Worm (Caenorhabditis elegans) whole organism, late embryonic: ENCODE results near the gene F57F5.3.

Source experiments
- K02D7.2 ChIP-seq: sonication (generic microtip); optimal IDR thresholded peaks from 2 replicates; lab custom pipeline; 2017; ENCODE audit warnings: mild to moderate bottlenecking, missing genetic modification characterization, missing compliant biosample characterization
- K09A11.1 ChIP-seq: sonication (generic microtip); optimal IDR thresholded peaks from 2 replicates; lab custom pipeline; 2017; ENCODE audit warnings: antibody characterized with exemption, mild to moderate bottlenecking, missing genetic modification characterization, missing compliant biosample characterization; ENCODE audit not compliant: insufficient read depth
- T23F11.4 ChIP-seq: fragments of 200-800 bp; sonication (Bioruptor generic); optimal IDR thresholded peaks from 2 replicates; lab custom pipeline; 2018; ENCODE audit warnings: mild to moderate bottlenecking, missing genetic modification characterization, missing compliant biosample characterization
- ahr-1 ChIP-seq: sonication (generic microtip); optimal IDR thresholded peaks from 2 replicates; lab custom pipeline; 2016; ENCODE audit warnings: missing genetic modification characterization, missing compliant biosample characterization
- ama-1 ChIP-seq: fragments of 150-350 bp; optimal IDR thresholded peaks from 2 replicates; lab custom pipeline; 2014
- ceh-14 ChIP-seq: sonication (generic microtip); optimal IDR thresholded peaks from 2 replicates; lab custom pipeline; 2016; ENCODE audit warnings: missing genotype, missing genetic modification characterization, missing compliant biosample characterization
- ceh-18 ChIP-seq: sonication (generic microtip); optimal IDR thresholded peaks from 2 replicates; lab custom pipeline; 2016; ENCODE audit warnings: missing genetic modification characterization, missing compliant biosample characterization
- ceh-19 ChIP-seq: fragments of 200-800 bp; sonication (Bioruptor generic); optimal IDR thresholded peaks from 2 replicates; lab custom pipeline; 2018; ENCODE audit warnings: mild to moderate bottlenecking, missing genetic modification characterization, missing compliant biosample characterization
- ceh-22 ChIP-seq: sonication (generic microtip); optimal IDR thresholded peaks from 2 replicates; lab custom pipeline; 2017; ENCODE audit warnings: missing biosample characterization, missing genetic modification characterization
- ceh-45 ChIP-seq: fragments of 200-800 bp; sonication (Bioruptor generic); IDR thresholded peaks from 2 replicates; pipeline ENCODE4 v1.3.6; 2022; ENCODE audit warnings: missing genetic modification reagents, missing genetic modification characterization, missing compliant biosample characterization
- ceh-48 ChIP-seq: sonication (generic microtip); optimal IDR thresholded peaks from 2 replicates; lab custom pipeline; 2016; ENCODE audit warnings: missing genetic modification characterization, inconsistent platforms, missing compliant biosample characterization
- ceh-6 ChIP-seq: fragments of 200-800 bp; sonication (Bioruptor generic); optimal IDR thresholded peaks from 2 replicates; lab custom pipeline; 2018; ENCODE audit warnings: mild to moderate bottlenecking, missing genetic modification characterization, missing compliant biosample characterization
- ceh-9 ChIP-seq: sonication (generic microtip); optimal IDR thresholded peaks from 2 replicates; lab custom pipeline; 2016; ENCODE audit warnings: mild to moderate bottlenecking, missing genetic modification characterization, inconsistent platforms, missing compliant biosample characterization
- dmd-4 ChIP-seq: sonication (generic microtip); optimal IDR thresholded peaks from 2 replicates; lab custom pipeline; 2016; ENCODE audit warnings: borderline replicate concordance, missing genetic modification characterization, missing compliant biosample characterization
- dve-1 ChIP-seq: sonication (generic microtip); optimal IDR thresholded peaks from 2 replicates; lab custom pipeline; 2017; ENCODE audit warnings: antibody characterized with exemption, mild to moderate bottlenecking, missing genetic modification characterization, missing compliant biosample characterization
- elt-2 ChIP-seq: sonication (generic microtip); optimal IDR thresholded peaks from 2 replicates; lab custom pipeline; 2016; ENCODE audit warnings: missing genetic modification reagents, missing genetic modification characterization, missing compliant biosample characterization
- elt-4 ChIP-seq: sonication (generic microtip); optimal IDR thresholded peaks from 2 replicates; lab custom pipeline; 2016; ENCODE audit warnings: missing genetic modification characterization, missing compliant biosample characterization
- fkh-6 ChIP-seq: sonication (generic microtip); optimal IDR thresholded peaks from 2 replicates; lab custom pipeline; 2016; ENCODE audit warnings: missing genetic modification characterization, missing compliant biosample characterization
- hlh-15 ChIP-seq: sonication (generic microtip); optimal IDR thresholded peaks from 2 replicates; lab custom pipeline; 2016; ENCODE audit warnings: missing genetic modification characterization, missing compliant biosample characterization
- hlh-8 ChIP-seq: sonication (generic microtip); optimal IDR thresholded peaks from 2 replicates; lab custom pipeline; 2016; ENCODE audit warnings: missing genotype, missing genetic modification characterization, missing compliant biosample characterization
- lim-6 ChIP-seq: sonication (generic microtip); optimal IDR thresholded peaks from 2 replicates; lab custom pipeline; 2016; ENCODE audit warnings: missing genetic modification characterization, missing compliant biosample characterization
- lin-11 ChIP-seq: fragments of 200-800 bp; sonication (Bioruptor generic); optimal IDR thresholded peaks from 2 replicates; lab custom pipeline; 2018; ENCODE audit warnings: mild to moderate bottlenecking, missing genetic modification characterization, missing compliant biosample characterization
- madf-2 ChIP-seq: sonication (generic microtip); optimal IDR thresholded peaks from 2 replicates; lab custom pipeline; 2017; ENCODE audit warnings: missing genetic modification characterization, missing compliant biosample characterization
- nfya-1 ChIP-seq: sonication (generic microtip); optimal IDR thresholded peaks from 2 replicates; lab custom pipeline; 2017; ENCODE audit warnings: missing genetic modification characterization, mild to moderate bottlenecking, missing compliant biosample characterization, antibody characterized with exemption, moderate library complexity
- nhr-11 ChIP-seq: fragments of 150-350 bp; optimal IDR thresholded peaks from 2 replicates; lab custom pipeline; 2014; ENCODE audit warnings: missing biosample characterization, missing genetic modification characterization
- pag-3 ChIP-seq: sonication (generic microtip); optimal IDR thresholded peaks from 2 replicates; lab custom pipeline; 2016; ENCODE audit warnings: missing compliant biosample characterization, missing genetic modification characterization, borderline replicate concordance
- pat-9 ChIP-seq: fragments of 200-800 bp; sonication (Bioruptor generic); optimal IDR thresholded peaks from 2 replicates; lab custom pipeline; 2018; ENCODE audit warnings: mild to moderate bottlenecking, missing genetic modification characterization, moderate library complexity, missing compliant biosample characterization
- pha-2 ChIP-seq: sonication (generic microtip); optimal IDR thresholded peaks from 2 replicates; lab custom pipeline; 2017; ENCODE audit warnings: mild to moderate bottlenecking, missing genetic modification characterization, missing compliant biosample characterization
- pqm-1 ChIP-seq: sonication (generic microtip); optimal IDR thresholded peaks from 2 replicates; lab custom pipeline; 2016; ENCODE audit warnings: missing genetic modification characterization, missing compliant biosample characterization
- pros-1 ChIP-seq: fragments of 150-350 bp; optimal IDR thresholded peaks from 2 replicates; lab custom pipeline; 2014; ENCODE audit warnings: missing biosample characterization, missing genetic modification reagents, missing genetic modification characterization
- rnt-1 ChIP-seq: sonication (generic microtip); optimal IDR thresholded peaks from 2 replicates; lab custom pipeline; 2016; ENCODE audit warnings: missing genetic modification characterization, missing compliant biosample characterization
- sox-2 ChIP-seq: fragments of 200-800 bp; sonication (Bioruptor generic); IDR thresholded peaks from 2 replicates; pipeline ENCODE4 v1.3.6; 2022; ENCODE audit warnings: missing genetic modification reagents, missing genetic modification characterization, missing compliant biosample characterization
- tbx-2 ChIP-seq: sonication (generic microtip); optimal IDR thresholded peaks from 2 replicates; lab custom pipeline; 2016; ENCODE audit warnings: missing genetic modification characterization, missing compliant biosample characterization
- tbx-7 ChIP-seq: sonication (generic microtip); optimal IDR thresholded peaks from 2 replicates; lab custom pipeline; 2016; ENCODE audit warnings: missing genotype, missing genetic modification characterization, missing compliant biosample characterization
- ttx-3 ChIP-seq: sonication (generic microtip); optimal IDR thresholded peaks from 2 replicates; lab custom pipeline; 2016; ENCODE audit warnings: missing genetic modification reagents, missing genetic modification characterization, missing compliant biosample characterization
- unc-3 ChIP-seq, 2 experiments: fragments of 200-800 bp in 1 of 2; sonication (Bioruptor generic) in 1 of 2; sonication (generic microtip) in 1 of 2; conservative IDR thresholded peaks in 1 of 2; optimal IDR thresholded peaks in 1 of 2; 2 replicates each; pipeline versions ENCODE4 v1.3.6 to Lab custom; 2016 to 2022; ENCODE audit warnings: missing compliant biosample characterization in 2 of 2, missing genetic modification characterization in 2 of 2, missing genetic modification reagents in 1 of 2
- unc-42 ChIP-seq: sonication (generic microtip); optimal IDR thresholded peaks from 2 replicates; lab custom pipeline; 2016; ENCODE audit warnings: missing genotype, missing genetic modification characterization, missing compliant biosample characterization
- unc-55 ChIP-seq: sonication (generic microtip); optimal IDR thresholded peaks from 2 replicates; lab custom pipeline; 2017; ENCODE audit warnings: missing biosample characterization, missing genetic modification reagents, missing genetic modification characterization
- unc-86 ChIP-seq: sonication (generic microtip); optimal IDR thresholded peaks from 2 replicates; lab custom pipeline; 2016; ENCODE audit warnings: missing genetic modification characterization, missing compliant biosample characterization
- zip-5 ChIP-seq: sonication (generic microtip); optimal IDR thresholded peaks from 2 replicates; lab custom pipeline; 2016; ENCODE audit warnings: missing genetic modification characterization, missing compliant biosample characterization

Gene F57F5.3

DNA sequence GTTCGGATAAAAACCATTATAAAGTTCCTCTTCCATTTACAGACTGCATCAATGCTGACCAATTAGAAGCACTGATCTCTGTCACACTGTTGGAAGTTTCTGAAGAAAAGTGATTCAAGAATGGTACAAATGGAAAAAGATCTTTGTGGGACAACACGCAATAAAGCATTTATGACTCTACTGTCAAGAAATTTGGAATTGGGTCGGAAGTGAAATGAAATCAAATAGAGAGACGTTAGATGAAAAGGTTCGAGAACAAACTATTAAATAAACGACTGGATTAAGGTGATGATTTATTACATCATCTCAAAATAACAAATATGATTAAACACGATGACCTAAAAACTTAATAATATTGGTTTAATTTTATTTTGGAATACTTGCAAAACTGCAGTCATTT is at the start of gene F57F5.3:
F57F5.3 (minus strand) TSS at position 101 of the 400 bp plus-strand sequence.
- TF ChIP-seq ceh-9 (tag; lab: Kevin White, UChicago) (no peak), dve-1 (no peak), tbx-2 (tag; lab: Kevin White, UChicago) (no peak), ceh-6 (GFP tag; lab: Kevin White, UChicago) (no peak), lim-6 (tag; lab: Kevin White, UChicago) (no peak), pros-1 (tag; lab: Kevin White, UChicago) (no peak)
- TF ChIP-seq, all 69 proteins: peak for 0

DNA sequence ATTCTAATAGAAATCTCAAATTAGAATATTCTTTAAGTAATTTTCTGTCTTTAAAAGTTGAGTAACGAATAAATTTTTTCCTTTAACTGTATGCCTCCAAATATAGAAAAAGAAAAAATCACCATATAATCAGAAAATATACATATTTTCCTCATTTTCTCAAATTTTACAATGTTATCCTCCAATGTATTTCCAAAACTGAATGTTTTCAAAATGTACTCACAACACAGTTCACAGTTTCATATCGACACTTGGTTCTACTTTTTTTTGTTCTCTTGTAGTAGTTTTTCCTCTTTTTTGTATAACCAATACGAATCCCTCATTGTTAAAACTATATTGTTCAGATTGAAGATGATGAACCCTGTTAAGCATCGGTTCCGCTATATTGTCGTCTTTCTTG is 47.2 kb upstream of the F57F5.3 start, which contains the start of gene F10C2.7:
F10C2.7 (plus strand) TSS at position 301 of the 400 bp plus-strand sequence.
- TF ChIP-seq elt-4 (tag; lab: Kevin White, UChicago) (no peak), pag-3 (tag; lab: Kevin White, UChicago) (no peak), sox-2 (GFP tag; lab: Robert Waterston, UW) (no peak), ama-1 (lab: Kevin White, UChicago) (no peak), hlh-8 (tag; lab: Kevin White, UChicago) (no peak), pat-9 (tag; lab: Kevin White, UChicago) (no peak)

DNA sequence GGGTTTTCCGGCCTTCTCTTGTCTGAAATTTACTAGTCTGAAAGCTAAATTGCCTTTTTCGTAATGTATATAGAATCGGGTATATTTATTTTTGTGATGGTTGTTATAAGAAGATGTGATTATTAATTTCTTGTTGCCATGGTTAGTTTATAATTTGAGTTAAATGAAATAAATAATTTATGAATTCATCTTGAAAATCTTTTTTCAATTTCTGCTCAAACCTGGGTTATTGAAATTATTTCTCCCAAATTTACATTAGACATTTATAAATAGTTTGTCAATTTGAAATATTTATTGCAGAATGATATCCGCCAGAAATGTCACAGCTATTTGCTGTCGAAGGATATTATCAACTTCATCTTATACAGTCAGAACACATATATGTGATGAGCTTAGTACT is 42.0 kb upstream of the F57F5.3 start, which contains the start of gene dars-2:
dars-2 (plus strand) TSS at position 301 of the 400 bp plus-strand sequence.
- no peak for TF ChIP-seq ceh-14 (tag; lab: Kevin White, UChicago)
- TF ChIP-seq tbx-7 = no peak
- no peak for TF ChIP-seq dmd-4 (tag; lab: Kevin White, UChicago)
- TF ChIP-seq ceh-22 (tag; lab: Kevin White, UChicago) = no peak

DNA sequence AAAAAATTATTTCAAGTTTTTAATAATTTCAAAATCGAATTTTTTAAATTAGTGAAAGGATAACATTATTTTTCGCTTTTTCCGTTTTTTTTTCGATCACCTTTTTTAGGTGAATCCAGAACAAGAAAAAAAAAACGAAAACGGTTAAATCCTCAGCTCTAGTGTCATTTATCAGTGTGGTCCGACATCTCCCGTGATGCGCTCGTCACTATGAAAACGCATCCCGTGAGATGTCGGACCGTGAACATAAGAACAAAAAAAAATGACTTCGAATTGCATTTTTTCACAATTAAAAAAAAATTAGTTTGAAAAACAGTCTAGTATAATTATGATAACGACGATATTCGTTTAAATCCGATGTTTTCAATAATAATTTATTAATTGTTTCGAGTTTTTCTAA is 41.3 kb upstream of the F57F5.3 start:
- TF ChIP-seq K02D7.2 (tag; lab: Kevin White, UChicago) (no peak), hlh-15 (no peak), T23F11.4 (no peak), pqm-1 (tag; lab: Kevin White, UChicago) (no peak), hlh-8 (tag; lab: Kevin White, UChicago) (no peak), ttx-3 (tag; lab: Kevin White, UChicago) (no peak), ceh-19 (GFP tag; lab: Kevin White, UChicago) (no peak), pha-2 (tag; lab: Kevin White, UChicago) (no peak), unc-86 (no peak), ceh-14 (tag; lab: Kevin White, UChicago) (no peak), rnt-1 (tag; lab: Kevin White, UChicago) (no peak)

DNA sequence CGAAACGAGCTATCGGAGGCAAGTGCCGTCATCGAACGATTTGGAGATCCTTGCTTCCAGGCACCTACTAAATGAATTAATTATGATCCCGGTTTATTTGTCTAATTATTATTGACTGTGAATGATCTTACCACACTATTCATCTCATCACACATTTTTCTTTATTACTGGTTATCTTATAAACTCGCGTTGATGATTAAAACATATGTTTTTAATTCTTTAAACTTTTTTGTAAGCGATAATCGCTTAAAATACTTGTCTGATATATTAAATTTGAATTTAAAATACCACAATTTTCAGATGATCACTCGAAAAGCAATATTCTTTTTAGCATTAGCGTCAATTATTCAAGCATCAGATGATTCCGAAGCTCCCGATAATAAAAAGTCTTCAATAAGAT is 38.7 kb upstream of the F57F5.3 start, which contains the start of gene F10C2.5:
F10C2.5 (plus strand) TSS at position 301 of the 400 bp plus-strand sequence.
- TF ChIP-seq K09A11.1 (tag; lab: Kevin White, UChicago) = no peak
- no peak for TF ChIP-seq unc-42 (tag; lab: Kevin White, UChicago)
- no peak for TF ChIP-seq ceh-19 (GFP tag; lab: Kevin White, UChicago)
- TF ChIP-seq elt-2 (tag; lab: Kevin White, UChicago) = no peak

DNA sequence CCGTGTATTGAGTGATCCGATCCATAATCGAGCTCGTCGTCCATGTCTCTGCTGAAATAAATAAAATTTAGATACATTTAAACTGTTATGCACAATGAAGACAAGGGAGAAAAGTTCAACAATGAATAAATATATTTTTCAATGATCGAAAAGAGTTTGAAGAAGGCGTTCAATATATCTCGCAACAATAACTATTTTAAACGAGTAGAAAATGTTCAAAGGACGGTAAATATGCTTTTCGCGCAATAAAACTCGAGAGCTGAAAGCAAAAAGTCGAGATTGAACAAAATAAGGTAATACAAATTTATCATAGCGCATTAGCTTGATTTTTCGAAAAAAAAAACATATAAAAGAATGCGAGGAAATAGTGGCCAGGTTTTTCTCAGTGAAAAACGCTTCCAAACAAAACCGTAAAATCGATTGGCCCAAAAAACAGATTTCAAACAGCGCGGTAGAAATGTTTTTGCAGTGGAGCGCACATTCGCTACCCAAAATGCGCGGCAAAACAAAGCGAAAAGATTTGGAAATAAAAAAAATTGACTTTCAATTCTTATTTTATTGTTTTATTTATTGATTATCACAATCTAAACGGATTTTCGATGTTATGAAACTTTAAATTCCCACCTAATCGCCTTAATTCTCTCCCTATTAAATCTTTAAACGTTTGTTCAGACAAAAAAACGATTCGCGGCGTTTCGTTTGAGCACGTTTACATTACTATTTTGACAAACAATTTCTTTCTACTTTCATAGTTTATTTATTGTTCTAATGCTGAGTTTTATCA is 34.6 kb upstream of the F57F5.3 start, which contains the start of the genes kup-1 and F10C2.4:
kup-1 (minus strand) TSS at position 51 of the 784 bp plus-strand sequence.
F10C2.4 (plus strand) TSS at position 734 of the 784 bp plus-strand sequence.
- TF ChIP-seq ceh-18 (tag; lab: Kevin White, UChicago) = no peak
- TF ChIP-seq unc-3 (GFP tag; conservative IDR thresholded peaks at IDR 0.05; lab: Robert Waterston, UW) = no peak
- TF ChIP-seq unc-3 (tag; optimal IDR thresholded peaks at IDR 0.05; lab: Kevin White, UChicago) = no peak
- peak; percentile 40 for TF ChIP-seq unc-55 (GFP tag; lab: Kevin White, UChicago)
- no peak for TF ChIP-seq zip-5 (tag; lab: Kevin White, UChicago)
- no peak for TF ChIP-seq hlh-15
- TF ChIP-seq nfya-1 (tag; lab: Kevin White, UChicago) = peak; percentile 12
- TF ChIP-seq nhr-11 (tag; lab: Kevin White, UChicago) = no peak
- TF ChIP-seq tbx-7 = no peak
- TF ChIP-seq pqm-1 (tag; lab: Kevin White, UChicago) = no peak
- peak; percentile 28 for TF ChIP-seq ceh-48 (tag; lab: Kevin White, UChicago)
- TF ChIP-seq fkh-6 = no peak
- no peak for TF ChIP-seq lin-11 (tag; lab: Kevin White, UChicago)
- no peak for TF ChIP-seq sox-2 (GFP tag; lab: Robert Waterston, UW)
- no peak for TF ChIP-seq ahr-1 (tag; lab: Kevin White, UChicago)
- no peak for TF ChIP-seq madf-2 (tag; lab: Kevin White, UChicago)
- no peak for TF ChIP-seq ceh-45 (GFP tag; lab: Robert Waterston, UW)
- TF ChIP-seq ceh-9 (tag; lab: Kevin White, UChicago) = no peak
- TF ChIP-seq, all 69 proteins: peak for 3
